Fruit fly (Drosophila melanogaster) whole organism, embryonic: Measurements from ENCODE around the gene CG15922.

Experiments used
- Atf-2 ChIP-seq: fragments of 200-800 bp; sonication (Bioruptor generic); optimal IDR thresholded peaks from 2 replicates; lab custom pipeline; 2016; ENCODE audit warnings: missing biosample characterization, missing genetic modification characterization
- Atf3 ChIP-seq: fragments of 200-800 bp; sonication (Bioruptor generic); optimal IDR thresholded peaks from 3 replicates; lab custom pipeline; 2016; ENCODE audit warnings: missing biosample characterization, missing genetic modification characterization
- Atf6 ChIP-seq: fragments of 200-800 bp; sonication (Bioruptor generic); IDR thresholded peaks from 2 replicates; pipeline ENCODE4 v1.3.6; 2022; ENCODE audit warnings: missing biosample characterization, missing genetic modification characterization
- BEAF-32 ChIP-seq: fragments of 200-800 bp; sonication (Bioruptor generic); optimal IDR thresholded peaks from 3 replicates; lab custom pipeline; 2017; ENCODE audit warnings: missing biosample characterization, missing genetic modification characterization, mild to moderate bottlenecking, moderate library complexity, missing genetic modification reagents
- CG10979 ChIP-seq: fragments of 200-800 bp; sonication (Bioruptor generic); optimal IDR thresholded peaks from 2 replicates; lab custom pipeline; 2018; ENCODE audit warnings: missing biosample characterization, mild to moderate bottlenecking, missing genetic modification characterization, moderate library complexity
- CG11093 ChIP-seq: fragments of 200-800 bp; sonication (Bioruptor generic); IDR thresholded peaks from 3 replicates; pipeline ENCODE4 v1.3.6; 2022; ENCODE audit warnings: missing biosample characterization, missing genetic modification characterization
- CG11247 ChIP-seq: fragments of 200-800 bp; sonication (Bioruptor generic); IDR thresholded peaks from 2 replicates; pipeline ENCODE4 v1.3.6; 2022; ENCODE audit warnings: missing biosample characterization, missing genetic modification characterization
- CG11398 ChIP-seq: fragments of 200-800 bp; sonication (Bioruptor generic); optimal IDR thresholded peaks from 2 replicates; lab custom pipeline; 2016; ENCODE audit warnings: missing biosample characterization, missing genetic modification characterization
- CG12155 ChIP-seq: fragments of 200-800 bp; sonication (Bioruptor generic); optimal IDR thresholded peaks from 3 replicates; lab custom pipeline; 2016; ENCODE audit warnings: missing biosample characterization, missing genetic modification characterization
- CG13296 ChIP-seq: fragments of 200-800 bp; sonication (Bioruptor generic); optimal IDR thresholded peaks from 3 replicates; lab custom pipeline; 2018; ENCODE audit warnings: missing biosample characterization, mild to moderate bottlenecking, missing genetic modification characterization
- CG14860 ChIP-seq: fragments of 200-800 bp; sonication (Bioruptor generic); IDR thresholded peaks from 3 replicates; pipeline ENCODE4 v1.3.6; 2022; ENCODE audit warnings: missing biosample characterization, missing genetic modification characterization; ENCODE audit not compliant: partially characterized antibody
- CG15011 ChIP-seq: fragments of 200-800 bp; sonication (Bioruptor generic); optimal IDR thresholded peaks from 3 replicates; lab custom pipeline; 2018; ENCODE audit warnings: missing biosample characterization, mild to moderate bottlenecking, missing genetic modification characterization
- CG15073 ChIP-seq: fragments of 200-800 bp; sonication (Bioruptor generic); optimal IDR thresholded peaks from 2 replicates; lab custom pipeline; 2016; ENCODE audit warnings: missing biosample characterization, missing genetic modification characterization
- CG17912 ChIP-seq: fragments of 200-800 bp; sonication (Bioruptor generic); optimal IDR thresholded peaks from 2 replicates; lab custom pipeline; 2018; ENCODE audit warnings: missing biosample characterization, mild to moderate bottlenecking, missing genetic modification characterization
- CG1792 ChIP-seq: fragments of 200-800 bp; sonication (Bioruptor generic); optimal IDR thresholded peaks from 2 replicates; lab custom pipeline; 2016; ENCODE audit warnings: missing biosample characterization, missing genetic modification characterization
- CG18476 ChIP-seq: fragments of 200-800 bp; sonication (Bioruptor generic); optimal IDR thresholded peaks from 2 replicates; lab custom pipeline; 2016; ENCODE audit warnings: missing biosample characterization, mild to moderate bottlenecking, missing genetic modification characterization
- CG3065 ChIP-seq: fragments of 200-800 bp; sonication (Bioruptor generic); optimal IDR thresholded peaks from 2 replicates; lab custom pipeline; 2016; ENCODE audit warnings: missing biosample characterization, missing genetic modification characterization
- CG32767 ChIP-seq: fragments of 200-800 bp; sonication (Bioruptor generic); IDR thresholded peaks from 2 replicates; pipeline ENCODE4 v1.3.6; 2022; ENCODE audit warnings: missing biosample characterization, missing genetic modification characterization
- CG4854 ChIP-seq: fragments of 200-800 bp; sonication (Bioruptor generic); optimal IDR thresholded peaks from 2 replicates; lab custom pipeline; 2016; ENCODE audit warnings: missing biosample characterization, missing genetic modification characterization, inconsistent platforms
- CG7839 ChIP-seq: fragments of 200-800 bp; sonication (Bioruptor generic); optimal IDR thresholded peaks from 3 replicates; lab custom pipeline; 2018; ENCODE audit warnings: missing biosample characterization, mild to moderate bottlenecking, missing genetic modification characterization, moderate library complexity
- CG7987 ChIP-seq: fragments of 200-800 bp; sonication (Bioruptor generic); optimal IDR thresholded peaks from 2 replicates; lab custom pipeline; 2018; ENCODE audit warnings: missing biosample characterization, mild to moderate bottlenecking, missing genetic modification characterization, moderate library complexity
- CG8290 ChIP-seq, 3 experiments: fragments of 200-800 bp; sonication (Bioruptor generic); optimal IDR thresholded peaks; 2 replicates each; lab custom pipeline; 2016 to 2019; ENCODE audit warnings: missing biosample characterization in 3 of 3, missing genetic modification characterization in 3 of 3, mild to moderate bottlenecking in 2 of 3, moderate library complexity in 1 of 3
- CG9609 ChIP-seq: fragments of 200-800 bp; sonication (Bioruptor generic); optimal IDR thresholded peaks from 3 replicates; lab custom pipeline; 2016; ENCODE audit warnings: missing biosample characterization, missing genetic modification characterization
- Dip2 ChIP-seq: fragments of 200-800 bp; sonication (Bioruptor generic); IDR thresholded peaks from 2 replicates; pipeline ENCODE4 v1.3.6; 2022; ENCODE audit warnings: missing biosample characterization, missing genetic modification characterization
- ERR ChIP-seq: fragments of 200-800 bp; sonication (Bioruptor generic); optimal IDR thresholded peaks from 2 replicates; lab custom pipeline; 2016; ENCODE audit warnings: missing biosample characterization, missing genetic modification characterization
- HLHmδ ChIP-seq: fragments of 200-800 bp; sonication (Bioruptor generic); optimal IDR thresholded peaks from 2 replicates; lab custom pipeline; 2018; ENCODE audit warnings: missing biosample characterization, mild to moderate bottlenecking, missing genetic modification characterization, moderate library complexity
- Hr78 ChIP-seq, 2 experiments: fragments of 200-800 bp in 1 of 2; fragments of >200 bp in 1 of 2; sonication (Bioruptor generic) in 1 of 2; optimal IDR thresholded peaks; 2 replicates each; lab custom pipeline; 2017 to 2019; ENCODE audit warnings: missing biosample characterization in 2 of 2, missing genetic modification characterization in 2 of 2, mild to moderate bottlenecking in 1 of 2, moderate library complexity in 1 of 2
- Nf-YC ChIP-seq: fragments of 200-800 bp; optimal IDR thresholded peaks from 3 replicates; lab custom pipeline; 2019; ENCODE audit warnings: missing biosample characterization, mild to moderate bottlenecking, missing genetic modification characterization, moderate library complexity
- Side ChIP-seq: fragments of 200-800 bp; sonication (Bioruptor generic); optimal IDR thresholded peaks from 2 replicates; lab custom pipeline; 2016; ENCODE audit warnings: missing biosample characterization, missing genetic modification characterization
- Spps ChIP-seq: fragments of 200-800 bp; sonication (Bioruptor generic); optimal IDR thresholded peaks from 2 replicates; lab custom pipeline; 2018; ENCODE audit warnings: missing biosample characterization, mild to moderate bottlenecking, missing genetic modification characterization
- Sry-δ ChIP-seq: fragments of 200-800 bp; sonication (Bioruptor generic); optimal IDR thresholded peaks from 2 replicates; lab custom pipeline; 2016; ENCODE audit warnings: missing biosample characterization, missing genetic modification characterization
- amos ChIP-seq: fragments of 200-800 bp; sonication (Bioruptor generic); IDR thresholded peaks from 2 replicates; pipeline ENCODE4 v1.3.6; 2022; ENCODE audit warnings: missing biosample characterization, missing genetic modification characterization; ENCODE audit not compliant: partially characterized antibody
- ash1 ChIP-seq: fragments of 200-800 bp; sonication (Bioruptor generic); optimal IDR thresholded peaks from 2 replicates; lab custom pipeline; 2018; ENCODE audit warnings: missing biosample characterization, mild to moderate bottlenecking, missing genetic modification characterization
- cad ChIP-seq: fragments of >200 bp; optimal IDR thresholded peaks from 2 replicates; lab custom pipeline; 2017; ENCODE audit warnings: missing biosample characterization, missing genetic modification characterization
- crp ChIP-seq, 2 experiments: fragments of 200-800 bp; sonication (Bioruptor generic); optimal IDR thresholded peaks; 2 replicates in 1 of 2; 3 replicates in 1 of 2; lab custom pipeline; 2017; ENCODE audit warnings: missing biosample characterization in 2 of 2, missing genetic modification characterization in 2 of 2, mild to moderate bottlenecking in 1 of 2, moderate library complexity in 1 of 2
- en ChIP-seq: fragments of 200-800 bp; sonication (Bioruptor generic); optimal IDR thresholded peaks from 2 replicates; lab custom pipeline; 2016; ENCODE audit warnings: missing biosample characterization, missing genetic modification characterization
- ftz-f1 ChIP-seq: fragments of 200-800 bp; sonication (Bioruptor generic); optimal IDR thresholded peaks from 2 replicates; lab custom pipeline; 2016; ENCODE audit warnings: missing biosample characterization, missing genetic modification characterization
- hkb ChIP-seq, 2 experiments: fragments of 200-800 bp in 1 of 2; fragments of >200 bp in 1 of 2; sonication (Bioruptor generic) in 1 of 2; IDR thresholded peaks in 1 of 2; optimal IDR thresholded peaks in 1 of 2; 2 replicates each; pipeline versions ENCODE4 v1.3.6 to Lab custom; 2017 to 2022; ENCODE audit warnings: missing biosample characterization in 1 of 2, missing genetic modification characterization in 1 of 2
- ken ChIP-seq: fragments of 200-800 bp; sonication (Bioruptor generic); IDR thresholded peaks from 3 replicates; pipeline ENCODE4 v1.3.6; 2022; ENCODE audit warnings: missing biosample characterization, missing genetic modification characterization
- lilli ChIP-seq: fragments of 200-800 bp; sonication (Bioruptor generic); optimal IDR thresholded peaks from 3 replicates; lab custom pipeline; 2016; ENCODE audit warnings: missing biosample characterization, missing genetic modification characterization
- maf-S ChIP-seq: fragments of 200-800 bp; sonication (Bioruptor generic); optimal IDR thresholded peaks from 2 replicates; lab custom pipeline; 2016; ENCODE audit warnings: missing biosample characterization, missing genetic modification characterization
- pzg ChIP-seq: fragments of 200-800 bp; sonication (Bioruptor generic); optimal IDR thresholded peaks from 3 replicates; lab custom pipeline; 2018; ENCODE audit warnings: missing biosample characterization, mild to moderate bottlenecking, missing genetic modification characterization, moderate library complexity
- sd ChIP-seq: fragments of 200-800 bp; sonication (Bioruptor generic); optimal IDR thresholded peaks from 3 replicates; lab custom pipeline; 2018; ENCODE audit warnings: missing biosample characterization, mild to moderate bottlenecking, missing genetic modification characterization, moderate library complexity
- sens ChIP-seq: fragments of 200-800 bp; sonication (Bioruptor generic); peaks from one replicate; lab custom pipeline; 2016; ENCODE audit warnings: missing biosample characterization, missing genetic modification characterization
- seq ChIP-seq: fragments of 200-800 bp; sonication (Bioruptor generic); IDR thresholded peaks from 2 replicates; pipeline ENCODE4 v1.3.6; 2022; ENCODE audit warnings: missing biosample characterization, missing genetic modification characterization
- sisA ChIP-seq: fragments of 200-800 bp; sonication (Bioruptor generic); IDR thresholded peaks from 2 replicates; pipeline ENCODE4 v1.3.6; 2022; ENCODE audit warnings: missing biosample characterization, missing genetic modification characterization
- tll ChIP-seq, 2 experiments: fragments of 200-800 bp in 1 of 2; fragments of >200 bp in 1 of 2; sonication (Bioruptor generic) in 1 of 2; optimal IDR thresholded peaks; 2 replicates each; lab custom pipeline; 2017 to 2019; ENCODE audit warnings: missing biosample characterization in 2 of 2, missing genetic modification characterization in 2 of 2, mild to moderate bottlenecking in 1 of 2, moderate library complexity in 1 of 2

CG15922 gene

DNA sequence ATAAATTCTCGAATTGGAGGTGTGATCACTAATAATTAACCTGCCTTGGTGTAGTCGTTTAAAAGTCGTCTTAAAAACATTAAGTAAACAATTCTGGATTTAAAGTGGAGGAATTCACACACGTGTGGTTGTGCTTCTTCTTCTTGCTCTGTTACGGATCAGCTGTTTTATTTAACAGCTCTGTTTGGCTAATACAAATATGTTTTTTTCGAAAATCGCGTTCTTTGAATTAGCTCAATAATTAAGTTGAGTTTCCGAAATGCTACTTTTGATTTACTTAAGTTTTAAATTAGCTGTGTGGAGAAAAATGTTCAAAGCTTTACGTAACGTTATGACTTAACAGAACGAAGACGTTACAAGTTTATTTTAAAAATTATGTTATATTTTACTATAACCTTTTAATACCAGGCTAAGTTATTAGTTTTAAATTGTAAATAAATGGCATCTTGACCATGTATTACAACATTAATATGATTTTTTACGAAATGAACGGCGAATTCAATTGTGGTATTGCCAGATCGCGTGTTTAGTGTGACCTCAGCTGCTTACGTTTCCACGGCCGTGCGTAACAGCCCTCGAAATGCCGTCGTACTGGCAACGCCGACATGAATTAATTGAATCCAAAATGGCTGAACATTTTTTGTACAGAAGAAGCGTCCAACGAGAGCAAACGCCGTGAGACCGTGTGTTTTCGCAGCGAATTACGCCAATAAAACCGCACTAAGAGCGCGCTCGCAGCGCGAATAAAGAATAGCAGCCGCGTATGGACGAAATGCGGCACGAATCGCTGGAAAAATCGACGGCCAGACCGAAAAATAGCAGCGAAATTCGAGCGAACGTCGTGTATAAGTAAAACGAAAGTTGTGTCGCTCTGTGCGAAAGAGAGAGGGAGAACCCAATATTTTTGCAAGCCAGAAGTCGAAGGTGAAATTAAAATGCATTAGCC, 32.7 kb upstream of the CG15922 start, which contains the start of the genes Pus1 and bon (continued):
- no peak for TF ChIP-seq CG13296 (GFP tag; lab: Kevin White, UChicago)
- TF ChIP-seq seq (GFP tag; lab: Robert Waterston, UW) = no peak; the same call in 1 of the 2 replicates
- no peak for TF ChIP-seq CG18476 (GFP tag; lab: Kevin White, UChicago)
- peak; percentile 60 for TF ChIP-seq lilli
- no peak for TF ChIP-seq CG8290 (GFP tag; optimal IDR thresholded peaks at IDR 0.05; lab: Kevin White, UChicago)
- peak in 1 of 2 experiments; percentile 67 for TF ChIP-seq CG8290 (tag; optimal IDR thresholded peaks at IDR 0.05; lab: Kevin White, UChicago)
- TF ChIP-seq Atf3 = peak; percentile 17
- TF ChIP-seq en = no peak
- TF ChIP-seq sisA (GFP tag; lab: Robert Waterston, UW) = peak; percentile 42; the same call in 1 of the 2 replicates
- TF ChIP-seq CG11093 = no peak
- no peak for TF ChIP-seq CG15073
- TF ChIP-seq Hr78 (GFP tag; optimal IDR thresholded peaks at IDR 0.05; lab: Kevin White, UChicago) = no peak
- peak; percentile 41 for TF ChIP-seq Side (GFP tag; lab: Kevin White, UChicago)
- peak; percentile 52 for TF ChIP-seq CG12155 (GFP tag; lab: Kevin White, UChicago)
- peak; percentile 39 for TF ChIP-seq Sry-δ (GFP tag; lab: Kevin White, UChicago)
- TF ChIP-seq ken (GFP tag; lab: Robert Waterston, UW) = peak; percentile 34; the same call in 1 of the 3 replicates
- TF ChIP-seq CG10979 (tag; lab: Kevin White, UChicago) = no peak
- TF ChIP-seq CG32767 (GFP tag; lab: Robert Waterston, UW) = no peak
- TF ChIP-seq CG7839 (tag; lab: Kevin White, UChicago) = peak; percentile 1
- TF ChIP-seq ftz-f1 (GFP tag; lab: Kevin White, UChicago) = peak; percentile 85
- no peak for TF ChIP-seq CG11398 (GFP tag; lab: Kevin White, UChicago)
- TF ChIP-seq CG17912 (GFP tag; lab: Kevin White, UChicago) = peak; percentile 28
- TF ChIP-seq crp (GFP tag; optimal IDR thresholded peaks at IDR 0.05; lab: Kevin White, UChicago) = peak; percentile 18 to 86
- no peak for TF ChIP-seq CG9609
- peak; percentile 89 for TF ChIP-seq sens (GFP tag; lab: Kevin White, UChicago)
- peak; percentile 37 for TF ChIP-seq HLHmδ (GFP tag; lab: Kevin White, UChicago)
- peak; percentile 52 for TF ChIP-seq BEAF-32 (GFP tag; lab: Kevin White, UChicago)
- TF ChIP-seq sd (tag; lab: Kevin White, UChicago) = peak; percentile 68
- no peak for TF ChIP-seq ERR
- TF ChIP-seq CG7987 (GFP tag; lab: Kevin White, UChicago) = peak; percentile 32
- no peak for TF ChIP-seq CG4854 (GFP tag; lab: Kevin White, UChicago)
- TF ChIP-seq CG11247 (GFP tag; lab: Robert Waterston, UW) = no peak
- no peak for TF ChIP-seq CG15011 (GFP tag; lab: Kevin White, UChicago)
- TF ChIP-seq cad (GFP tag; lab: Kevin White, UChicago) = no peak
- peak; percentile 42 for TF ChIP-seq Nf-YC (tag; lab: Kevin White, UChicago)
- TF ChIP-seq amos = peak; percentile 32; the same call in 1 of the 2 replicates
- TF ChIP-seq Atf6 (GFP tag; lab: Robert Waterston, UW) = 0 out of 2 replicates have a peak, but pooled peaks have one; percentile 10
- no peak for TF ChIP-seq ash1 (GFP tag; lab: Kevin White, UChicago)
- peak; percentile 34 for TF ChIP-seq CG1792 (GFP tag; lab: Kevin White, UChicago)
- TF ChIP-seq tll (GFP tag; optimal IDR thresholded peaks at IDR 0.05; lab: Kevin White, UChicago) = no peak
- TF ChIP-seq Dip2 (GFP tag; lab: Robert Waterston, UW) = no peak
- TF ChIP-seq Atf-2 (GFP tag; lab: Kevin White, UChicago) = no peak
- peak; percentile 87 for TF ChIP-seq pzg (GFP tag; lab: Kevin White, UChicago)
- no peak for TF ChIP-seq CG3065 (GFP tag; lab: Kevin White, UChicago)
- TF ChIP-seq CG14860 (GFP tag; lab: Robert Waterston, UW) = 0 out of 3 replicates have a peak, but pooled peaks have one; percentile 7
- TF ChIP-seq hkb (optimal IDR thresholded peaks at IDR 0.05; lab: Kevin White, UChicago) = no peak
- no peak for TF ChIP-seq hkb (GFP tag; IDR thresholded peaks at IDR 0.05; lab: Robert Waterston, UW)
- no peak for TF ChIP-seq Spps (tag; lab: Kevin White, UChicago)
- no peak for TF ChIP-seq maf-S (GFP tag; lab: Kevin White, UChicago)
